Worm (Caenorhabditis elegans) whole organism, L3 larva: ENCODE measurements around the gene ocam-1.

Source experiments
- aly-2 ChIP-seq: fragments of 150-350 bp; optimal IDR thresholded peaks from 2 replicates; lab custom pipeline; 2014; ENCODE audit warnings: missing biosample characterization, missing genetic modification characterization
- ceh-82 ChIP-seq: fragments of 150-350 bp; optimal IDR thresholded peaks from 2 replicates; lab custom pipeline; 2014; ENCODE audit warnings: missing biosample characterization, missing genetic modification characterization
- egl-27 ChIP-seq: sonication (generic microtip); optimal IDR thresholded peaks from 4 replicates; lab custom pipeline; 2017; ENCODE audit warnings: missing biosample characterization, missing genetic modification reagents, missing genetic modification characterization
- lin-15B ChIP-seq: fragments of 150-350 bp; optimal IDR thresholded peaks from 2 replicates; lab custom pipeline; 2014; ENCODE audit warnings: missing biosample characterization, missing genetic modification characterization
- lsy-12 ChIP-seq: sonication (generic microtip); optimal IDR thresholded peaks from 2 replicates; lab custom pipeline; 2016; ENCODE audit warnings: mild to moderate bottlenecking, missing genetic modification characterization, missing compliant biosample characterization
- nfya-1 ChIP-seq: sonication (generic microtip); optimal IDR thresholded peaks from 2 replicates; lab custom pipeline; 2017; ENCODE audit warnings: missing genetic modification characterization, mild to moderate bottlenecking, missing compliant biosample characterization, antibody characterized with exemption, moderate library complexity; ENCODE audit not compliant: insufficient read depth
- nhr-11 ChIP-seq: fragments of 150-350 bp; optimal IDR thresholded peaks from 2 replicates; lab custom pipeline; 2014; ENCODE audit warnings: missing biosample characterization, missing genetic modification characterization
- nhr-12 ChIP-seq: fragments of 150-350 bp; optimal IDR thresholded peaks from 2 replicates; lab custom pipeline; 2014; ENCODE audit warnings: missing biosample characterization, missing genetic modification characterization
- nhr-76 ChIP-seq: fragments of 150-350 bp; sonication (generic microtip); optimal IDR thresholded peaks from 5 replicates; lab custom pipeline; 2014; ENCODE audit warnings: missing biosample characterization, missing genetic modification characterization
- pha-4 ChIP-seq: fragments of 150-350 bp; optimal IDR thresholded peaks from 2 replicates; lab custom pipeline; 2014; ENCODE audit warnings: missing biosample characterization, missing genetic modification reagents, missing genetic modification characterization
- pqm-1 ChIP-seq: fragments of 150-350 bp; optimal IDR thresholded peaks from 2 replicates; lab custom pipeline; 2017; ENCODE audit warnings: missing biosample characterization, missing genetic modification characterization, inconsistent platforms
- tbx-2 ChIP-seq: sonication (generic microtip); optimal IDR thresholded peaks from 2 replicates; lab custom pipeline; 2016; ENCODE audit warnings: mild to moderate bottlenecking, missing genetic modification characterization, missing compliant biosample characterization
- unc-62 ChIP-seq: fragments of 150-350 bp; sonication (generic microtip); optimal IDR thresholded peaks from 4 replicates; lab custom pipeline; 2014; ENCODE audit warnings: missing biosample characterization, missing genetic modification reagents, missing genetic modification characterization
- zag-1 ChIP-seq: fragments of 150-350 bp; optimal IDR thresholded peaks from 2 replicates; lab custom pipeline; 2014; ENCODE audit warnings: missing biosample characterization, missing genetic modification characterization

- no peak for TF ChIP-seq ceh-82 (tag; lab: Kevin White, UChicago)
- TF ChIP-seq unc-62 (GFP tag; lab: Kevin White, UChicago) = no peak
- TF ChIP-seq lsy-12 (tag; lab: Kevin White, UChicago) = no peak
- no peak for TF ChIP-seq zag-1 (tag; lab: Kevin White, UChicago)
- TF ChIP-seq pha-4 = peak; percentile 72
- no peak for TF ChIP-seq aly-2
- no peak for TF ChIP-seq egl-27 (tag; lab: Kevin White, UChicago)
- no peak for TF ChIP-seq nhr-76 (tag; lab: Kevin White, UChicago)
- no peak for TF ChIP-seq pqm-1
- TF ChIP-seq lin-15B (tag; lab: Kevin White, UChicago) = no peak
- TF ChIP-seq tbx-2 (tag; lab: Kevin White, UChicago) = no peak
- no peak for TF ChIP-seq nhr-11 (tag; lab: Kevin White, UChicago)
- TF ChIP-seq nhr-12 = no peak
- no peak for TF ChIP-seq nfya-1 (tag; lab: Kevin White, UChicago)
Observed at ce11 chrV:14127834-14128233, 39.7 kb downstream of the ocam-1 start.
